Worm (Caenorhabditis elegans) whole organism, L4 larva: ENCODE measurements around the gene fbxa-138.

Experiments used
- F10B5.3 ChIP-seq: sonication (generic microtip); optimal IDR thresholded peaks from 2 replicates; lab custom pipeline; 2016; ENCODE audit warnings: mild to moderate bottlenecking, missing genetic modification characterization, missing compliant biosample characterization
- F37D6.2 ChIP-seq: sonication (generic microtip); optimal IDR thresholded peaks from 2 replicates; lab custom pipeline; 2016; ENCODE audit warnings: mild to moderate bottlenecking, missing genetic modification characterization, missing compliant biosample characterization
- T20F7.1 ChIP-seq: fragments of 200-800 bp; sonication (Bioruptor generic); optimal IDR thresholded peaks from 2 replicates; lab custom pipeline; 2018; ENCODE audit warnings: mild to moderate bottlenecking, missing genetic modification characterization, missing compliant biosample characterization
- Y48G9A.11 ChIP-seq: fragments of 200-800 bp; sonication (Bioruptor generic); IDR thresholded peaks from 2 replicates; pipeline ENCODE4 v1.3.6; 2022; ENCODE audit warnings: missing genetic modification reagents, missing genetic modification characterization, missing compliant biosample characterization
- ZK546.5 ChIP-seq, 2 experiments: sonication (generic microtip); optimal IDR thresholded peaks; 2 replicates each; lab custom pipeline; 2017; ENCODE audit warnings: missing biosample characterization in 2 of 2, missing genetic modification characterization in 2 of 2
- aha-1 ChIP-seq: fragments of 150-350 bp; peaks from one replicate; lab custom pipeline; 2014; ENCODE audit warnings: missing biosample characterization, missing genetic modification characterization
- ceh-28 ChIP-seq: fragments of 150-350 bp; optimal IDR thresholded peaks from 2 replicates; lab custom pipeline; 2014; ENCODE audit warnings: missing biosample characterization, missing genetic modification reagents, missing genetic modification characterization
- ctbp-1 ChIP-seq: fragments of 200-800 bp; sonication (Bioruptor generic); IDR thresholded peaks from 2 replicates; pipeline ENCODE4 v1.3.6; 2022; ENCODE audit warnings: missing genetic modification reagents, missing genetic modification characterization, missing compliant biosample characterization
- daf-16 ChIP-seq, 3 experiments: sonication (generic microtip); optimal IDR thresholded peaks; 2 replicates each; lab custom pipeline; 2016 to 2017; ENCODE audit warnings: missing genetic modification characterization in 3 of 3, missing genetic modification reagents in 3 of 3, mild to moderate bottlenecking in 2 of 3, missing compliant biosample characterization in 2 of 3, missing biosample characterization in 1 of 3, moderate library complexity in 1 of 3
- daf-8 ChIP-seq: fragments of 200-800 bp; sonication (Bioruptor generic); IDR thresholded peaks from 2 replicates; pipeline ENCODE4 v1.3.6; 2022; ENCODE audit warnings: missing genetic modification characterization, missing compliant biosample characterization
- dmd-8 ChIP-seq: fragments of 200-800 bp; sonication (Bioruptor generic); IDR thresholded peaks from 2 replicates; pipeline ENCODE4 v1.3.6; 2022; ENCODE audit warnings: missing genetic modification characterization, missing compliant biosample characterization
- dve-1 ChIP-seq: sonication (generic microtip); optimal IDR thresholded peaks from 2 replicates; lab custom pipeline; 2017; ENCODE audit warnings: antibody characterized with exemption, mild to moderate bottlenecking, missing genetic modification characterization, missing compliant biosample characterization; ENCODE audit not compliant: insufficient read depth
- egl-43 ChIP-seq: fragments of 200-800 bp; sonication (Bioruptor generic); IDR thresholded peaks from 2 replicates; pipeline ENCODE4 v1.3.6; 2022; ENCODE audit warnings: missing genetic modification reagents, missing genetic modification characterization, missing compliant biosample characterization
- fkh-10 ChIP-seq: fragments of 150-350 bp; optimal IDR thresholded peaks from 2 replicates; lab custom pipeline; 2014; ENCODE audit warnings: missing biosample characterization, missing genetic modification reagents, missing genetic modification characterization
- hif-1 ChIP-seq, 2 experiments: sonication (generic microtip); optimal IDR thresholded peaks; 2 replicates each; lab custom pipeline; 2016 to 2017; ENCODE audit warnings: missing compliant biosample characterization in 2 of 2, missing genetic modification characterization in 2 of 2, missing genetic modification reagents in 2 of 2, missing genotype in 2 of 2, mild to moderate bottlenecking in 1 of 2
- hlh-30 ChIP-seq: sonication (generic microtip); optimal IDR thresholded peaks from 2 replicates; lab custom pipeline; 2017; ENCODE audit warnings: antibody characterized with exemption, mild to moderate bottlenecking, missing genetic modification characterization, missing compliant biosample characterization; ENCODE audit not compliant: insufficient read depth
- lim-7 ChIP-seq: fragments of 200-800 bp; sonication (Bioruptor generic); IDR thresholded peaks from 2 replicates; pipeline ENCODE4 v1.3.6; 2022; ENCODE audit warnings: missing genetic modification characterization, missing compliant biosample characterization
- lin-1 ChIP-seq: fragments of 200-800 bp; sonication (Bioruptor generic); IDR thresholded peaks from 2 replicates; pipeline ENCODE4 v1.3.6; 2022; ENCODE audit warnings: missing genetic modification reagents, missing genetic modification characterization, missing compliant biosample characterization
- lin-29 ChIP-seq: fragments of 200-800 bp; sonication (Bioruptor generic); IDR thresholded peaks from 2 replicates; pipeline ENCODE4 v1.3.6; 2022; ENCODE audit warnings: missing genetic modification reagents, missing genetic modification characterization, missing compliant biosample characterization
- lin-38 ChIP-seq: fragments of 200-800 bp; sonication (Bioruptor generic); IDR thresholded peaks from 2 replicates; pipeline ENCODE4 v1.3.6; 2022; ENCODE audit warnings: missing genetic modification reagents, missing genetic modification characterization, missing compliant biosample characterization
- lir-3 ChIP-seq: sonication (generic microtip); optimal IDR thresholded peaks from 2 replicates; lab custom pipeline; 2016; ENCODE audit warnings: mild to moderate bottlenecking, missing genetic modification characterization, missing compliant biosample characterization
- lsy-2 ChIP-seq, 2 experiments: fragments of 150-350 bp in 1 of 2; sonication (generic microtip) in 1 of 2; optimal IDR thresholded peaks; 2 replicates each; lab custom pipeline; 2014 to 2017; ENCODE audit warnings: missing biosample characterization in 2 of 2, missing genetic modification characterization in 2 of 2
- madf-5 ChIP-seq, 2 experiments: fragments of 200-800 bp; sonication (Bioruptor generic); IDR thresholded peaks; 2 replicates each; pipeline ENCODE4 v1.3.6; 2022; ENCODE audit warnings: missing compliant biosample characterization in 2 of 2, missing genetic modification characterization in 2 of 2
- mdl-1 ChIP-seq, 2 experiments: fragments of 150-350 bp in 1 of 2; sonication (generic microtip) in 1 of 2; optimal IDR thresholded peaks; 2 replicates each; lab custom pipeline; 2014 to 2017; ENCODE audit warnings: missing biosample characterization in 2 of 2, missing genetic modification characterization in 2 of 2
- mes-2 ChIP-seq: sonication (generic microtip); optimal IDR thresholded peaks from 2 replicates; lab custom pipeline; 2016; ENCODE audit warnings: missing genotype, mild to moderate bottlenecking, missing genetic modification characterization, missing compliant biosample characterization; ENCODE audit not compliant: poor library complexity, severe bottlenecking
- mxl-2 ChIP-seq: fragments of 200-800 bp; sonication (Bioruptor generic); conservative IDR thresholded peaks from 2 replicates; pipeline ENCODE4 v1.3.6; 2022; ENCODE audit warnings: missing genetic modification reagents, missing genetic modification characterization, missing compliant biosample characterization
- mxl-3 ChIP-seq: fragments of 200-800 bp; sonication (Bioruptor generic); optimal IDR thresholded peaks from 2 replicates; lab custom pipeline; 2018; ENCODE audit warnings: mild to moderate bottlenecking, missing genetic modification characterization, missing compliant biosample characterization
- nhr-10 ChIP-seq: fragments of 150-350 bp; optimal IDR thresholded peaks from 2 replicates; lab custom pipeline; 2014; ENCODE audit warnings: missing biosample characterization, missing genetic modification characterization
- nhr-11 ChIP-seq: fragments of 150-350 bp; optimal IDR thresholded peaks from 2 replicates; lab custom pipeline; 2014; ENCODE audit warnings: missing biosample characterization, missing genetic modification characterization
- nhr-42 ChIP-seq: fragments of 200-800 bp; sonication (Bioruptor generic); IDR thresholded peaks from 2 replicates; pipeline ENCODE4 v1.3.6; 2022; ENCODE audit warnings: missing genetic modification characterization, missing compliant biosample characterization
- nhr-6 ChIP-seq: fragments of 150-350 bp; optimal IDR thresholded peaks from 2 replicates; lab custom pipeline; 2014; ENCODE audit warnings: missing biosample characterization, missing genetic modification characterization
- nhr-76 ChIP-seq: fragments of 150-350 bp; optimal IDR thresholded peaks from 2 replicates; lab custom pipeline; 2014; ENCODE audit warnings: missing biosample characterization, missing genetic modification characterization
- php-3 ChIP-seq: fragments of 200-800 bp; sonication (Bioruptor generic); IDR thresholded peaks from 2 replicates; pipeline ENCODE4 v1.3.6; 2022; ENCODE audit warnings: missing genetic modification reagents, missing genetic modification characterization, missing compliant biosample characterization
- rbr-2 ChIP-seq: sonication (generic microtip); optimal IDR thresholded peaks from 2 replicates; lab custom pipeline; 2016; ENCODE audit warnings: missing genotype, missing genetic modification characterization, missing compliant biosample characterization
- set-16 ChIP-seq: fragments of 200-800 bp; sonication (Bioruptor generic); IDR thresholded peaks from 2 replicates; pipeline ENCODE4 v1.3.6; 2022; ENCODE audit warnings: missing genetic modification reagents, missing genetic modification characterization, missing compliant biosample characterization
- snpc-4 ChIP-seq: fragments of 150-350 bp; optimal IDR thresholded peaks from 2 replicates; lab custom pipeline; 2014; ENCODE audit warnings: missing biosample characterization, missing genetic modification characterization
- spr-3 ChIP-seq: fragments of 200-800 bp; sonication (Bioruptor generic); optimal IDR thresholded peaks from 2 replicates; lab custom pipeline; 2018; ENCODE audit warnings: mild to moderate bottlenecking, missing genetic modification characterization, missing compliant biosample characterization
- tag-97 ChIP-seq: fragments of 200-800 bp; sonication (Bioruptor generic); IDR thresholded peaks from 2 replicates; pipeline ENCODE4 v1.3.6; 2022; ENCODE audit warnings: missing genetic modification characterization, missing compliant biosample characterization
- tra-1 ChIP-seq: fragments of 200-800 bp; sonication (Bioruptor generic); IDR thresholded peaks from 2 replicates; pipeline ENCODE4 v1.3.6; 2022; ENCODE audit warnings: missing genetic modification reagents, missing genetic modification characterization, missing compliant biosample characterization
- unc-130 ChIP-seq: sonication (generic microtip); optimal IDR thresholded peaks from 2 replicates; lab custom pipeline; 2016; ENCODE audit warnings: missing genetic modification reagents, missing genetic modification characterization, missing compliant biosample characterization
- zip-11 ChIP-seq: fragments of 200-800 bp; sonication (Bioruptor generic); IDR thresholded peaks from 2 replicates; pipeline ENCODE4 v1.3.6; 2022; ENCODE audit warnings: missing genetic modification characterization, missing compliant biosample characterization
- zip-2 ChIP-seq: fragments of 150-350 bp; optimal IDR thresholded peaks from 2 replicates; lab custom pipeline; 2014; ENCODE audit warnings: missing biosample characterization, missing genetic modification characterization
- ztf-7 ChIP-seq: fragments of 150-350 bp; optimal IDR thresholded peaks from 2 replicates; lab custom pipeline; 2014; ENCODE audit warnings: missing biosample characterization, missing genetic modification characterization

Gene fbxa-138

DNA sequence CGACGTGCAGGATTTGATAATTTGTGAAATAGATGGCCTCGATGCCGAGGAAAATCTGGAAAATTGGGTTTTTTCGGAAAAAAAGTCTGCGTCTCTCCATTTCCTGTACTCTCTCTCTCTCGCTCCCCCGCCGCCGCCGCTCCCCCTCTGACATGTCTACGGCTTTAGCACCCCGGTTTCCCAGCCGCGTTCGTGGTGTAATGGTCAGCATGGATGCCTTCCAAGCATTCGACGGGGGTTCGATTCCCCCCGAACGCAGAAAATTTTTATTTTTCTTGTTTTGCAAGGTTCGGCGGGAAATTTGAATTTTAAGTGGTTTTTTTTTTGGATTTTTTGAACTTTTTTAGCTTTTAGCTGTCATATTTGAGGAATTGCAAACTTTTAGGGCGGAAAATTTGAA lies 40.3 kb upstream of the fbxa-138 start (continued):
- TF ChIP-seq madf-5 (GFP tag; IDR thresholded peaks at IDR 0.05; lab: Robert Waterston, UW) = peak; percentile 87 to 96
- TF ChIP-seq tag-97 = no peak
- peak; percentile 86 for TF ChIP-seq Y48G9A.11 (GFP tag; lab: Robert Waterston, UW)
- no peak for TF ChIP-seq nhr-76 (tag; lab: Kevin White, UChicago)
- no peak for TF ChIP-seq lir-3 (tag; lab: Kevin White, UChicago)
- TF ChIP-seq dmd-8 (GFP tag; lab: Robert Waterston, UW) = peak; percentile 77; the same call in 1 of the 2 replicates
- peak; percentile 67 for TF ChIP-seq dve-1 (tag; lab: Kevin White, UChicago)
- TF ChIP-seq egl-43 (GFP tag; lab: Robert Waterston, UW) = peak; percentile 95
- TF ChIP-seq ztf-7 (tag; lab: Kevin White, UChicago) = no peak
- TF ChIP-seq lin-38 = peak; percentile 87
- peak; percentile 53 for TF ChIP-seq nhr-11 (tag; lab: Kevin White, UChicago)
- peak; percentile 21 for TF ChIP-seq unc-130
- TF ChIP-seq mxl-3 (GFP tag; lab: Kevin White, UChicago) = peak; percentile 46
- TF ChIP-seq F37D6.2 (tag; lab: Kevin White, UChicago) = peak; percentile 45
- peak; percentile 69 for TF ChIP-seq spr-3 (GFP tag; lab: Kevin White, UChicago)
- no peak for TF ChIP-seq nhr-10 (tag; lab: Kevin White, UChicago)
- TF ChIP-seq snpc-4 (tag; lab: Kevin White, UChicago) = no peak
- peak in 1 of 2 experiments; percentile 59 for TF ChIP-seq hif-1 (tag; optimal IDR thresholded peaks at IDR 0.05; lab: Kevin White, UChicago)
- TF ChIP-seq zip-2 = no peak
- 0 out of 2 replicates have a peak, but pooled peaks have one; percentile 33 for TF ChIP-seq mxl-2
- peak; percentile 19 for TF ChIP-seq T20F7.1
- peak; percentile 56 for TF ChIP-seq fkh-10 (GFP tag; lab: Kevin White, UChicago)

DNA sequence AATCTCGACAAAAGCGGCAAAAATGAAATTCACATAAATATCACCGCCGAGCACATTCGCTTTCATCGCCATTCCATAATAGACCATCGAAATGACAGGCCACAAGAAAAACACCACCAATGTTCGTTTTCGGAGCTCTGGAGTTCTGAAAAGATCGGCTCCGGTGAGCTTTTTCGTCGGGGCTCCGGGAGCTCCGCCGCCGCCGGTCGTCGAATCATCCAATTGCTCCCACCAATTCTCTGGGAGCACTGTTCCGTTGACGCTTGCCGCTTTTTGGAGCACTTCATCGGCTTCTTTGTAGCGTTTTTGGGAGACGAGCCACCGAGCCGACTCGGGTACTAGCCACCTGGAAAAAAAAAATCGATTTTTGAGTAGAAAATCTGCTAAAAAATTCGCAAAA lies 37.4 kb upstream of the fbxa-138 start:
- TF ChIP-seq lsy-2 (tag; optimal IDR thresholded peaks at IDR 0.05; lab: Kevin White, UChicago) = no peak
- TF ChIP-seq F10B5.3 (tag; lab: Kevin White, UChicago) = no peak
- no peak for TF ChIP-seq nhr-42 (GFP tag; lab: Robert Waterston, UW)
- no peak for TF ChIP-seq mes-2 (tag; lab: Kevin White, UChicago)
- peak; percentile 76 for TF ChIP-seq set-16 (GFP tag; lab: Robert Waterston, UW)
- TF ChIP-seq snpc-4 (tag; lab: Kevin White, UChicago) = no peak
- TF ChIP-seq ctbp-1 (GFP tag; lab: Robert Waterston, UW) = no peak
- TF ChIP-seq, all 104 proteins: peak for 1

DNA sequence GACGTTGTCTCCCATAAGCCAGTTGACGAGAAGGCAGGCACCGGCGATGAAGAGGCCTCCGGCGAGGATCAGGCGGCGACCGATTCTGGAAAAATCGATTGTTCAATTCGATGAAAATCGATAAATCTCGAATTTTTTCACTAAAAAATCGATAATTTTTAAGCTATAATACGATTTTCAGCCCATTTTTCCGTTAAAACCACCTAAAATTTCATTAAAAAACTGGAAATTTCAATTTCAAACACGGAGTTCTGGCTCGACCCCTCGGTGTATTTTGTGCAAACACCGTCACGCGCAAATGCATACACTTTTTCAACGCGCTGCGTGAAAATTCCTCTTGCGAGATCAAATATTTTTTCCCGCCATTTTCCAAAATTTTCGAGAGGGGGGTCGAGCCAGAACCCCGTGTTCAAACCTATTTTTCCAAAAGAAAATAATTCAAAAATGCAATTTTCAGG lies 36.3 kb upstream of the fbxa-138 start:
- TF ChIP-seq ceh-28 (tag; lab: Kevin White, UChicago) (peak; percentile 69), set-16 (GFP tag; lab: Robert Waterston, UW) (peak; percentile 31; the same call in 1 of the 2 replicates), aha-1 (peak; percentile 20)
- TF ChIP-seq, all 104 proteins: peak for 3; not testable (repeated sequence) for 101

DNA sequence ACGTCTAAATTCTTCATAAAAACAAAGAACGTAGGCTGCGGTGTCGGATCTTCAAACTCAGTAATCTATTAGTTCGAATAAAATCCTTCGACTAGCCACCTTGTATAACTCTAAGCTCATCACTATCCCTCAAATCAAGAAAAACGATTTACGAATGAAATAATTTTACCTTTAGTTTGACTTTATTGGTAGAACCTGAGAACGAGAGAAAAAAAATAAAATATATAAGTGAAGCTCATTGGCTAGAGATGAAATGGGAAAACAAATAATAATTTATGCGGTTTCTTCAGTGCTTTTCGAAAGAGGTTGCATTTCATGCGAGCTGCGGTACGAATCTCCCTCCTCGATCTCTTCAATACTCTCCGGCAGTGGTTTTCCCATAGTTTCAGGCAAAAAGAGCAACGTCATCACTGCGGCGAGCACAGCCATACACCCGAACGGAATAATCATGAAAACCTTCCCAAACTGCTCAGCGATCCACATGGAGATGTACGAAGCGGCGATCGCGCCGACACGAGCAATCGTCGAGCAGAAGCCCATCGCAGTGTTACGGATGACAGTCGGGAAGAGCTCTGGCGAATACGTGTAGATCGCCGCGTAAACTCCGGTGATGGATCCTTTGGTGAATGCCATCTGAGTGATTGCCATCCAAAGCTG lies 35.8 kb upstream of the fbxa-138 start:
- TF ChIP-seq hlh-30 (peak; percentile 25), lin-1 (GFP tag; lab: Robert Waterston, UW) (peak; percentile 93), ZK546.5 (tag; optimal IDR thresholded peaks at IDR 0.05; lab: Kevin White, UChicago) (peak in 1 of 2 experiments; percentile 83), daf-16 (GFP tag; optimal IDR thresholded peaks at IDR 0.05; lab: Kevin White, UChicago) (peak; percentile 24 to 37), daf-16 (tag; optimal IDR thresholded peaks at IDR 0.05; lab: Kevin White, UChicago) (peak; percentile 57), mdl-1 (tag; optimal IDR thresholded peaks at IDR 0.05; lab: Kevin White, UChicago) (peak in 1 of 2 experiments; percentile 29), nhr-42 (GFP tag; lab: Robert Waterston, UW) (peak; percentile 40; the same call in 1 of the 2 replicates), php-3 (GFP tag; lab: Robert Waterston, UW) (no peak; the same call in 1 of the 2 replicates), zip-11 (no peak), lim-7 (GFP tag; lab: Robert Waterston, UW) (0 out of 2 replicates have a peak, but pooled peaks have one; percentile 22), hif-1 (tag; optimal IDR thresholded peaks at IDR 0.05; lab: Kevin White, UChicago) (peak in 1 of 2 experiments; percentile 70), rbr-2 (peak; percentile 48), tra-1 (GFP tag; lab: Robert Waterston, UW) (peak; percentile 73; the same call in 1 of the 2 replicates), lin-29 (GFP tag; lab: Robert Waterston, UW) (0 out of 2 replicates have a peak, but pooled peaks have one; percentile 10), T20F7.1 (peak; percentile 86), lin-38 (peak; percentile 88), nhr-6 (tag; lab: Kevin White, UChicago) (peak; percentile 77), lir-3 (tag; lab: Kevin White, UChicago) (peak; percentile 6), mxl-2 (peak; percentile 58; the same call in 1 of the 2 replicates), daf-8 (GFP tag; lab: Robert Waterston, UW) (no peak)
